Worm (Caenorhabditis elegans): ENCODE data around the gene C35D6.4.

Gene C35D6.4

DNA sequence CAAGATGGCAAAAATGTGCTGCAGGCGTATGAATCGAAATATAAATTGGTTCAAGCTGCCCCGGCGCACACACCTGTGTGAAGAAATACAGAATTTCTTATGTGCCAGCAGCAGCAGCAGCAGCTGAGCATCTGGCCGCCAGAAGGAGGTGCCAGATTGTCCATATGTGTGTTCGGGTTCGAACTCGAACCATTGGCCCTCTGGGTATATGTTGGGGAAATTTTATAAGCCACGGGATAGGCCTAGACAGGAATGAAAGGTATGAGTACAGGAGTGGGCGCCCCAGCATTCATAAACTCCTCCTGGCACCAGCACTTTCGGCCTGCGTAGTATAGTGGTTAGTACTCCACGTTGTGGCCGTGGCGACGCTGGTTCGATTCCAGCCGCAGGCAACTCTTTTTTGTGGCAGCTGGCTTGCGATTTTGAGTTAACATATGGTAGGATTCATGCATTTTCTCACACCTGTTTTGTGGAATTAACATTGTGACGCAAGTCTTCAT, 37.4 kb downstream of the C35D6.4 start (continued):
- TF ChIP-seq let-526 (GFP tag; IDR thresholded peaks at IDR 0.05), result no peak
- TF ChIP-seq xnd-1 (tag; optimal IDR thresholded peaks at IDR 0.05), result no peak
- no peak for TF ChIP-seq athp-1 (tag; optimal IDR thresholded peaks at IDR 0.05)
- TF ChIP-seq attf-6 (GFP tag; IDR thresholded peaks at IDR 0.05), result peak; percentile 96
- TF ChIP-seq aptf-2 (GFP tag; conservative IDR thresholded peaks at IDR 0.05), result no peak
- no peak for TF ChIP-seq hmg-20 (GFP tag; IDR thresholded peaks at IDR 0.05)
- no peak for TF ChIP-seq sdz-38 (tag; optimal IDR thresholded peaks at IDR 0.05)
- peak; percentile 68 for TF ChIP-seq ztf-18 (tag; optimal IDR thresholded peaks at IDR 0.05)
- TF ChIP-seq tbx-9 (tag; optimal IDR thresholded peaks at IDR 0.05; ENCODE audit: borderline replicate concordance), result no peak
- no peak for TF ChIP-seq ztf-6 (GFP tag; IDR thresholded peaks at IDR 0.05)
- no peak for TF ChIP-seq ceh-100 (GFP tag; IDR thresholded peaks at IDR 0.05)
- TF ChIP-seq nfya-1 (tag; optimal IDR thresholded peaks at IDR 0.05; ENCODE audit: borderline replicate concordance, insufficient read depth), result no peak
- peak; percentile 67; the same call in 1 of the 2 replicates for TF ChIP-seq pbrm-1 (GFP tag; IDR thresholded peaks at IDR 0.05)

DNA sequence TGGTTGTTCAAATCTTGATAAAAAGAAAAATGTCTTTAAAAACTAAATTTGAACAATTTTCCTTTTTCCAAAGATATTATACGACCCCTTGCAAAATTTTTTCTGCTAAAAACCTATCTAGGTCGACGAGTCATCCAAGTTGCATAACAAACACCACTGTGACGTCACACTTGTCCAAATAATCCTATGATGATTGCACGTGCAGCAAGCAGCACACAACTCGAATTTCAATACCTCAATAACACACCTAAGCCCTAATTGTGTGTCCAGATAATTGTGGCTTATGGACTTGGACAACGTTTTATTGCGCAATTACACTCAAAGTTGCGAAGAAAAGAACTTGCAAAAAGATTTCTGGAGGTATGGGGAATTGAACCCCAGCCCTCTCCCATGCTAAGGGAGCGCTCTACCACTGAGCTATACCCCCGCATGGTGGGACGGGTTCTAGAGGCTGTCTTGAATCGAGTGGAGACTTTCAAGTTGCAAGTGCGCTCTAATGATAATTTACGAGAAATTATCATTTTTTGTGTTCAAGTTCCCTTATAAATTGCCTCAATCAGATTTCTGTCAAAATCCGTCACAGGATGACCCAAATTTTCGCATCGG, 38.2 kb downstream of the C35D6.4 start:
- TF ChIP-seq ccch-3 (GFP tag; optimal IDR thresholded peaks at IDR 0.05) (no peak), zim-3 (tag; optimal IDR thresholded peaks at IDR 0.05) (peak; percentile 5), F49E8.2 (tag; optimal IDR thresholded peaks at IDR 0.05; ENCODE audit: insufficient read depth) (peak; percentile 80), tbx-9 (tag; optimal IDR thresholded peaks at IDR 0.05; ENCODE audit: borderline replicate concordance) (no peak), egl-44 (GFP tag; IDR thresholded peaks at IDR 0.05) (0 out of 2 replicates have a peak, but pooled peaks have one; percentile 70), unc-130 (GFP tag; optimal IDR thresholded peaks at IDR 0.05) (peak; percentile 9), B0261.1 (tag; optimal IDR thresholded peaks at IDR 0.05) (peak; percentile 91), atf-7 (tag; optimal IDR thresholded peaks at IDR 0.05) (peak; percentile 58), F22D6.2 (tag; optimal IDR thresholded peaks at IDR 0.05) (peak; percentile 33), snpc-4 (GFP tag; optimal IDR thresholded peaks at IDR 0.05) (peak; percentile 92), snpc-4 (tag; optimal IDR thresholded peaks at IDR 0.05) (peak; percentile 69 to 98 (median 96)), ets-4 (GFP tag; optimal IDR thresholded peaks at IDR 0.05) (no peak), bed-1 (GFP tag; IDR thresholded peaks at IDR 0.05) (0 out of 2 replicates have a peak, but pooled peaks have one; percentile 49), ceh-58 (GFP tag; IDR thresholded peaks at IDR 0.05) (no peak), zfh-2 (GFP tag; conservative IDR thresholded peaks at IDR 0.05) (peak; percentile 52; the same call in 1 of the 2 replicates), ztf-18 (tag; optimal IDR thresholded peaks at IDR 0.05) (peak; percentile 84), hrde-1 (tag; optimal IDR thresholded peaks at IDR 0.05; ENCODE audit: borderline replicate concordance) (peak; percentile 48), sptf-2 (GFP tag; optimal IDR thresholded peaks at IDR 0.05) (peak; percentile 48), K12H6.12 (tag; optimal IDR thresholded peaks at IDR 0.05) (peak; percentile 46), ceh-91 (GFP tag; IDR thresholded peaks at IDR 0.05) (no peak), gei-17 (GFP tag; optimal IDR thresholded peaks at IDR 0.05) (no peak), lsy-27 (tag; optimal IDR thresholded peaks at IDR 0.05; ENCODE audit: borderline replicate concordance, insufficient read depth) (no peak), ceh-40 (GFP tag; IDR thresholded peaks at IDR 0.05) (peak; percentile 78), snpc-1.3 (tag; optimal IDR thresholded peaks at IDR 0.05; ENCODE audit: insufficient read depth) (peak; percentile 90), Y53G8AR.9 (GFP tag; conservative IDR thresholded peaks at IDR 0.05) (peak; percentile 48; the same call in 1 of the 2 replicates), ztf-22 (GFP tag; optimal IDR thresholded peaks at IDR 0.05) (no peak), mel-28 (tag; optimal IDR thresholded peaks at IDR 0.05; ENCODE audit: borderline replicate concordance) (no peak), sdz-38 (tag; optimal IDR thresholded peaks at IDR 0.05) (no peak), him-1 (tag; optimal IDR thresholded peaks at IDR 0.05) (peak; percentile 57), chd-7 (tag; optimal IDR thresholded peaks at IDR 0.05) (no peak), hmg-20 (GFP tag; IDR thresholded peaks at IDR 0.05) (peak; percentile 87; the same call in 1 of the 2 replicates), athp-1 (tag; optimal IDR thresholded peaks at IDR 0.05) (peak; percentile 40), F52B5.7 (tag; optimal IDR thresholded peaks at IDR 0.05) (peak; percentile 67), egrh-3 (GFP tag; IDR thresholded peaks at IDR 0.05) (peak; percentile 40; the same call in 1 of the 2 replicates), C17E4.6 (GFP tag; IDR thresholded peaks at IDR 0.05) (no peak; the same call in 1 of the 2 replicates), ama-1 (optimal IDR thresholded peaks at IDR 0.05) (no peak), ama-1 (GFP tag; optimal IDR thresholded peaks at IDR 0.05) (peak in 1 of 2 experiments; percentile 80)

Measured in whole organism, young adult.